Worm (Caenorhabditis elegans) whole organism, L4 larva: ENCODE data around the gene sri-37.

Experiments used
- aly-2 ChIP-seq: sonication (generic microtip); optimal IDR thresholded peaks from 2 replicates; lab custom pipeline; 2018; ENCODE audit warnings: missing biosample characterization, missing genetic modification characterization
- sdz-12 ChIP-seq: fragments of 200-800 bp; sonication (Bioruptor generic); optimal IDR thresholded peaks from 2 replicates; lab custom pipeline; 2018; ENCODE audit warnings: mild to moderate bottlenecking, missing genetic modification characterization, missing compliant biosample characterization
- ztf-11 ChIP-seq: fragments of 150-350 bp; optimal IDR thresholded peaks from 2 replicates; lab custom pipeline; 2014; ENCODE audit warnings: missing biosample characterization, missing genetic modification characterization

DNA sequence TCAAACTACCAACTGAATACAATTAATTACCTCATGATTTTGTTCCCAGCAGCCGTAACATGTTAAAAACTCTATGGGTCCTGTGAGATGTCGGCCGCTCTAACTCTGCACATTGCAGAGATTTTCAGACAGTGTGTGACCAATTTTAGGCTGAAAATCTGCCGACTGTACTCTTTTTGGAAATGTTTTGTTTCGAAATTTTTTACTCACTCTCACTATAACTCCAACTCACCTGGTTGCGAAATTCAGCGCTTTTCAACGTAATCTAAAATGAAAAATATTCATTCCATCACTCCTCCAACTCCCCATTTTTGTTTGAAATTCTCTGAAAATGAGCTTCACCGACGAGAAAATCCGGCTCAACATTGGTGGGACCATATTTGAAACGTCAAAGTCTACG lies 20.2 kb downstream of the sri-37 start, which contains the start of the genes F22E5.13 and F22E5.6:
- TF ChIP-seq ztf-11 (no peak), aly-2 (tag; lab: Kevin White, UChicago) (no peak), sdz-12 (GFP tag; lab: Kevin White, UChicago) (no peak)
